Fruit fly (Drosophila melanogaster): ENCODE data around the gene Abl.

dm6 chr3L:16641094-16641493 is 6.6 kb downstream of the Abl start:
- TF ChIP-seq CG14711 (tag; optimal IDR thresholded peaks at IDR 0.05) (no peak), Clk (GFP tag; optimal IDR thresholded peaks at IDR 0.05) (no peak)
